Worm (Caenorhabditis elegans) whole organism, L2 larva: Measurements from ENCODE around the gene ing-3.

Source experiments
- C34F6.9 ChIP-seq: fragments of 150-350 bp; optimal IDR thresholded peaks from 2 replicates; lab custom pipeline; 2014; ENCODE audit warnings: missing biosample characterization, missing genetic modification characterization
- R02D3.7 ChIP-seq: fragments of 150-350 bp; optimal IDR thresholded peaks from 2 replicates; lab custom pipeline; 2014; ENCODE audit warnings: missing biosample characterization, missing genetic modification characterization
- Y55F3AM.14 ChIP-seq: fragments of 200-800 bp; sonication (Bioruptor generic); optimal IDR thresholded peaks from 2 replicates; lab custom pipeline; 2018; ENCODE audit warnings: mild to moderate bottlenecking, missing genetic modification characterization, missing compliant biosample characterization
- alr-1 ChIP-seq: fragments of 150-350 bp; optimal IDR thresholded peaks from 2 replicates; lab custom pipeline; 2014; ENCODE audit warnings: missing biosample characterization, missing genetic modification characterization
- aly-2 ChIP-seq: fragments of 150-350 bp; optimal IDR thresholded peaks from 2 replicates; lab custom pipeline; 2014; ENCODE audit warnings: missing biosample characterization, missing genetic modification characterization
- blmp-1 ChIP-seq: sonication (generic microtip); optimal IDR thresholded peaks from 2 replicates; lab custom pipeline; 2017; ENCODE audit warnings: missing genetic modification characterization, mild to moderate bottlenecking, missing compliant biosample characterization, antibody characterized with exemption, moderate library complexity; ENCODE audit not compliant: insufficient read depth
- ceh-16 ChIP-seq: fragments of 150-350 bp; optimal IDR thresholded peaks from 2 replicates; lab custom pipeline; 2014; ENCODE audit warnings: missing biosample characterization, missing genetic modification characterization
- crh-2 ChIP-seq: sonication (generic microtip); optimal IDR thresholded peaks from 2 replicates; lab custom pipeline; 2017; ENCODE audit warnings: missing biosample characterization, missing genetic modification characterization
- dmd-4 ChIP-seq: sonication (generic microtip); optimal IDR thresholded peaks from 2 replicates; lab custom pipeline; 2017; ENCODE audit warnings: missing biosample characterization, missing genetic modification characterization
- elt-1 ChIP-seq: fragments of 150-350 bp; optimal IDR thresholded peaks from 2 replicates; lab custom pipeline; 2014; ENCODE audit warnings: missing biosample characterization, missing genetic modification characterization
- fos-1 ChIP-seq: fragments of 150-350 bp; optimal IDR thresholded peaks from 2 replicates; lab custom pipeline; 2014; ENCODE audit warnings: missing biosample characterization, missing genetic modification characterization
- gmeb-1 ChIP-seq: fragments of 150-350 bp; optimal IDR thresholded peaks from 2 replicates; lab custom pipeline; 2014; ENCODE audit warnings: missing biosample characterization, missing genetic modification characterization
- lin-11 ChIP-seq: fragments of 150-350 bp; sonication (generic microtip); optimal IDR thresholded peaks from 2 replicates; lab custom pipeline; 2014; ENCODE audit warnings: missing biosample characterization, missing genetic modification characterization, inconsistent platforms, mixed read lengths
- lin-39 ChIP-seq: fragments of 150-350 bp; optimal IDR thresholded peaks from 2 replicates; lab custom pipeline; 2014; ENCODE audit warnings: missing biosample characterization, missing genetic modification reagents, missing genetic modification characterization
- lsy-2 ChIP-seq, 2 experiments: fragments of 150-350 bp in 1 of 2; sonication (generic microtip) in 1 of 2; optimal IDR thresholded peaks; 2 replicates each; lab custom pipeline; 2014 to 2017; ENCODE audit warnings: missing biosample characterization in 2 of 2, missing genetic modification characterization in 2 of 2
- mab-5 ChIP-seq: fragments of 150-350 bp; optimal IDR thresholded peaks from 2 replicates; lab custom pipeline; 2014; ENCODE audit warnings: missing biosample characterization, missing genetic modification characterization
- mbf-1 ChIP-seq: sonication (generic microtip); optimal IDR thresholded peaks from 2 replicates; lab custom pipeline; 2017; ENCODE audit warnings: missing biosample characterization, missing genetic modification characterization
- mdl-1 ChIP-seq, 2 experiments: fragments of 150-350 bp in 1 of 2; sonication (generic microtip) in 1 of 2; optimal IDR thresholded peaks; 2 replicates each; lab custom pipeline; 2017; ENCODE audit warnings: missing biosample characterization in 2 of 2, missing genetic modification characterization in 2 of 2
- nhr-12 ChIP-seq: fragments of 150-350 bp; optimal IDR thresholded peaks from 2 replicates; lab custom pipeline; 2014; ENCODE audit warnings: missing biosample characterization, missing genetic modification characterization
- nhr-129 ChIP-seq: fragments of 150-350 bp; optimal IDR thresholded peaks from 2 replicates; lab custom pipeline; 2014; ENCODE audit warnings: missing biosample characterization, missing genetic modification characterization
- nhr-21 ChIP-seq: fragments of 150-350 bp; optimal IDR thresholded peaks from 2 replicates; lab custom pipeline; 2014; ENCODE audit warnings: missing biosample characterization, missing genetic modification characterization
- nhr-23 ChIP-seq: fragments of 150-350 bp; optimal IDR thresholded peaks from 2 replicates; lab custom pipeline; 2014; ENCODE audit warnings: missing biosample characterization, missing genetic modification reagents, missing genetic modification characterization
- nhr-237 ChIP-seq: fragments of 150-350 bp; optimal IDR thresholded peaks from 2 replicates; lab custom pipeline; 2014; ENCODE audit warnings: missing biosample characterization, missing genetic modification characterization
- nhr-25 ChIP-seq: fragments of 150-350 bp; sonication (generic microtip); optimal IDR thresholded peaks from 3 replicates; lab custom pipeline; 2014; ENCODE audit warnings: missing biosample characterization, missing genetic modification characterization
- nhr-77 ChIP-seq: fragments of 150-350 bp; optimal IDR thresholded peaks from 2 replicates; lab custom pipeline; 2014; ENCODE audit warnings: missing biosample characterization, missing genetic modification characterization
- sem-4 ChIP-seq: fragments of 150-350 bp; optimal IDR thresholded peaks from 2 replicates; lab custom pipeline; 2014; ENCODE audit warnings: missing biosample characterization, missing genetic modification reagents, missing genetic modification characterization
- skn-1 ChIP-seq: sonication (generic microtip); optimal IDR thresholded peaks from 2 replicates; lab custom pipeline; 2017; ENCODE audit warnings: missing biosample characterization, missing genetic modification characterization
- sma-9 ChIP-seq, 2 experiments: fragments of 150-350 bp in 1 of 2; sonication (generic microtip) in 1 of 2; optimal IDR thresholded peaks; 2 replicates each; lab custom pipeline; 2014 to 2016; ENCODE audit warnings: missing genetic modification characterization in 2 of 2, mild to moderate bottlenecking in 1 of 2, missing biosample characterization in 1 of 2, missing compliant biosample characterization in 1 of 2, missing genetic modification reagents in 1 of 2, moderate library complexity in 1 of 2
- snpc-4 ChIP-seq: fragments of 150-350 bp; optimal IDR thresholded peaks from 2 replicates; lab custom pipeline; 2014; ENCODE audit warnings: missing biosample characterization, missing genetic modification characterization
- unc-39 ChIP-seq: fragments of 150-350 bp; optimal IDR thresholded peaks from 2 replicates; lab custom pipeline; 2014; ENCODE audit warnings: missing biosample characterization, missing genetic modification characterization
- unc-62 ChIP-seq: fragments of 150-350 bp; optimal IDR thresholded peaks from 2 replicates; lab custom pipeline; 2014; ENCODE audit warnings: missing biosample characterization, missing genetic modification reagents, missing genetic modification characterization
- zag-1 ChIP-seq: fragments of 150-350 bp; optimal IDR thresholded peaks from 2 replicates; lab custom pipeline; 2014; ENCODE audit warnings: missing biosample characterization, missing genetic modification characterization
- ztf-11 ChIP-seq: sonication (generic microtip); optimal IDR thresholded peaks from 2 replicates; lab custom pipeline; 2017; ENCODE audit warnings: missing biosample characterization, missing genetic modification characterization

Gene ing-3

DNA sequence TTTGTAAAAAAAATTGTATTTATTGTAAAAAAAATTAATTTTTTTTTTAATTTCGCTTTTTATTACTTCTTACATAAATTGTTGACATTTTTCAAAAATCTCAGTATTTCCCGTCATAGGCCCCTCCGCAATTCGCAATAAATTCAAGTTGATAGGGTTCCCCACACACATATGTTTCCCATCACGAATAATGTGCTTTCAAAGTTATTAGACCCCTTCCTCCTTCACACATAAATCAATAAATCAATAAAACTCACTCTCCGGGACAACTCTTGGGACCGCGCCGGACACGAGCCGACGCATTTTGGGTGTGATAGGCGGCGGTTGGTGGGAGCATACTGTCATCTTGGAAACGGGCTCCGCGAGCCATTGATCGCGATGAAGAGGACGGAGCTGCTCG lies 36.4 kb upstream of the ing-3 start:
- no peak for TF ChIP-seq mdl-1 (tag; optimal IDR thresholded peaks at IDR 0.05; lab: Kevin White, UChicago)
- TF ChIP-seq skn-1 (tag; lab: Kevin White, UChicago) = no peak
- no peak for TF ChIP-seq nhr-237 (tag; lab: Kevin White, UChicago)
- no peak for TF ChIP-seq nhr-23 (tag; lab: Kevin White, UChicago)
- TF ChIP-seq nhr-21 (tag; lab: Kevin White, UChicago) = no peak
- no peak for TF ChIP-seq alr-1 (tag; lab: Kevin White, UChicago)
- no peak for TF ChIP-seq unc-62
- no peak for TF ChIP-seq aly-2 (tag; lab: Kevin White, UChicago)
- TF ChIP-seq gmeb-1 (tag; lab: Kevin White, UChicago) = no peak
- TF ChIP-seq blmp-1 (tag; lab: Kevin White, UChicago) = no peak
- TF ChIP-seq R02D3.7 (tag; lab: Kevin White, UChicago) = no peak
- TF ChIP-seq dmd-4 (tag; lab: Kevin White, UChicago) = no peak
- no peak for TF ChIP-seq sem-4 (tag; lab: Kevin White, UChicago)
- TF ChIP-seq crh-2 (tag; lab: Kevin White, UChicago) = no peak
- no peak for TF ChIP-seq ztf-11
- no peak for TF ChIP-seq ceh-16 (tag; lab: Kevin White, UChicago)
- no peak for TF ChIP-seq snpc-4 (tag; lab: Kevin White, UChicago)
- TF ChIP-seq nhr-129 = no peak
- no peak for TF ChIP-seq lin-11 (tag; lab: Kevin White, UChicago)
- no peak for TF ChIP-seq nhr-25 (tag; lab: Kevin White, UChicago)

DNA sequence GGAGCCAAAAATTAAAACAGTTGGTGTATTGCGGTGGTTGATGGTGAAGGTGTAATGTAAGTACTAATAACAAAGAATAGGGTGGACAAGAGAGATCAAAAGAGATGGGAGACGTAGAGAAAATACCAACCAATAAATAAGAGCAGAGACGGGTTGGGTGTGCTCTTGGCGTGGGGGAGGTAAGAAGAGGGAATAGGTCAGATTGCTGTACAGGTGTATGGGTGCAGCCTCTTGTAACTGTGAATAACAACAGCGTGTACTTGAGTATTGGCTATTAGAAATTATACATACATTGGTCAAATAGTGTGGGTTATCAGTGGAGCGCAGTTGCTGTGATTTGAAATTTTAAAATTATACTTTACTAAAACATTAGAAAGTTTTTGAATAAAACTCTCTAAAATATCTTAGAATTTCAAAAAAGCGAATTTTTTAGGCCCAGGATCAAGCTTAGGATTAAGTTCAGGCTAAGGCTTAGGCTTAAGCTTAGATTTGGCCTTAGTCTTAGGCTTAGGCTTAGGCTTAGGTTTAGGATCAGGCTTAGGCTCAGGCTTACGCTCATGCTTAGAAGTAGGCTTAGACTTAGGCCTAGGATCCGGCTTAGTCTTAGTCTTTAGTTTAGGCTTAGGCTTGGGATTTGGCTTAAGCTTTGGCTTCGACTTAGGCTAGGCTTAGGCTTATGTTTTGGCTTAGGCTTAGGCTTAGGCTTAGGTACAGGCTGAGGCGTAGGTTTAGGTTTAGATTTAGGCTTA lies 34.6 kb upstream of the ing-3 start, which contains the start of gene F08G2.7:
F08G2.7 (minus strand) TSS at position 51 of the 749 bp plus-strand sequence.
- TF ChIP-seq zag-1 (tag; lab: Kevin White, UChicago) (no peak), lin-39 (tag; lab: Kevin White, UChicago) (no peak), ceh-16 (tag; lab: Kevin White, UChicago) (no peak), lsy-2 (tag; optimal IDR thresholded peaks at IDR 0.05; lab: Kevin White, UChicago) (no peak), nhr-25 (tag; lab: Kevin White, UChicago) (no peak), unc-39 (tag; lab: Kevin White, UChicago) (no peak), nhr-23 (tag; lab: Kevin White, UChicago) (no peak), nhr-237 (tag; lab: Kevin White, UChicago) (no peak), C34F6.9 (tag; lab: Kevin White, UChicago) (no peak), Y55F3AM.14 (no peak), elt-1 (no peak), mbf-1 (tag; lab: Kevin White, UChicago) (no peak), nhr-12 (tag; lab: Kevin White, UChicago) (no peak)

- TF ChIP-seq zag-1 (tag; lab: Kevin White, UChicago) = no peak
Measured at ce11 chrII:13842340-13842739, 33.5 kb upstream of the ing-3 start.

DNA sequence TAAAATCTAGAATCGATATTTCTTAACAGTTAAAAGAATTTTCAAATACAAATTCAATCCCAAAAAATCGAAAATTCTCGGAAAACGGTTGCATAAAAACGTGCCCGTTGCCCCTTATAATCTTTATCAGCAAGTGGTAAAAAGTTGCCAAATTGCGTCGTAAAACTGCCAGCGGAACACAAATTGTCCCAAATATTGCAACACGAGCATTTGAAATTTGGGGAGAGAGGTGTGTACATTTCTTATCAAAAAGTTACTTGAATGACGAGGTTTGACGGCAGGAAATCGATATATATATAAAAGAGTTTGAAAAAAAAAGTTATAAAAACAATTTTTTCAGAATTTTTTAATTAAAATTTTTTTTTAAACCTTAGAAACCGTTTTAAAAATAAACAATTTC lies 29.8 kb upstream of the ing-3 start:
- no peak for TF ChIP-seq mab-5
- TF ChIP-seq lsy-2 (tag; optimal IDR thresholded peaks at IDR 0.05; lab: Kevin White, UChicago) = no peak
- TF ChIP-seq fos-1 (tag; lab: Kevin White, UChicago) = peak; percentile 77
- TF ChIP-seq elt-1 = no peak
- no peak for TF ChIP-seq sma-9 (GFP tag; optimal IDR thresholded peaks at IDR 0.05; lab: Kevin White, UChicago)
- no peak for TF ChIP-seq sma-9 (tag; optimal IDR thresholded peaks at IDR 0.05; lab: Kevin White, UChicago)
- TF ChIP-seq snpc-4 (tag; lab: Kevin White, UChicago) = no peak
- TF ChIP-seq ztf-11 = no peak
- TF ChIP-seq unc-39 (tag; lab: Kevin White, UChicago) = no peak
- TF ChIP-seq mdl-1 (tag; optimal IDR thresholded peaks at IDR 0.05; lab: Kevin White, UChicago) = no peak
- no peak for TF ChIP-seq nhr-77 (tag; lab: Kevin White, UChicago)
- TF ChIP-seq crh-2 (tag; lab: Kevin White, UChicago) = peak; percentile 43

DNA sequence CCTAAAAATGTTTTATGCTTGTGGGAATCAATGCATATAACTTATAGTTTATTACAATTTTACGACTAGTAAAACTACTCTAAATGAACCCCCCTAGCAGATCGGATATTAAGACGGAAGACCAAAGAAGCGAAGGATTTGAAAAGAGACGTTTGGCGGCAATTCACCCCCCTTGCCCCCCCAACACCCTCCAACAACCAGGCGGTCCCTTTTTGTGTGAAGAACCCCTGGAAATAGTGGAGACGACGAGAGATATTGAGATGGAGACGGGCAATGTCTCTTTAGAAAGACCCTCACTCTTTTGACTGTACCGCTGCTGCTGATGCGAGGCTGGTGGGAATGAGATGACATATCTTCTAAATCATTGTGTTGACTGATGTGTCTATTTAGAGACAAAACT lies 28.5 kb upstream of the ing-3 start:
- TF ChIP-seq lsy-2 (tag; optimal IDR thresholded peaks at IDR 0.05; lab: Kevin White, UChicago) (peak in 1 of 2 experiments; percentile 15), nhr-12 (tag; lab: Kevin White, UChicago) (no peak)
